Worm (Caenorhabditis elegans): ENCODE data around the gene hda-5.

hda-5 gene

ce11 chrII:11836554-11837218, 37.8 kb downstream of the hda-5 start:
- peak in 1 of 2 experiments; percentile 27 for TF ChIP-seq mdl-1 (tag; optimal IDR thresholded peaks at IDR 0.05)
- TF ChIP-seq elt-2 (tag; optimal IDR thresholded peaks at IDR 0.05), result peak; percentile 78
- TF ChIP-seq nhr-12 (tag; optimal IDR thresholded peaks at IDR 0.05), result no peak
- no peak for TF ChIP-seq efl-1 (optimal IDR thresholded peaks at IDR 0.05)
- TF ChIP-seq efl-1 (GFP tag; optimal IDR thresholded peaks at IDR 0.05 in 1 of 2), result peak in 1 of 2 experiments; percentile 76
- no peak for TF ChIP-seq isw-1 (GFP tag; IDR thresholded peaks at IDR 0.05)
- peak in 1 of 2 experiments; percentile 52 for TF ChIP-seq lin-35 (GFP tag; optimal IDR thresholded peaks at IDR 0.05)
- TF ChIP-seq unc-130 (tag; optimal IDR thresholded peaks at IDR 0.05), result no peak
- peak; percentile 40 for TF ChIP-seq nhr-90 (tag; optimal IDR thresholded peaks at IDR 0.05; ENCODE audit: poor library complexity)
- peak; percentile 83 for TF ChIP-seq lin-14 (GFP tag; optimal IDR thresholded peaks at IDR 0.05)
- no peak for TF ChIP-seq skn-1 (tag; optimal IDR thresholded peaks at IDR 0.05)
- TF ChIP-seq elt-3 (tag; optimal IDR thresholded peaks at IDR 0.05), result peak in 5 of 6 experiments; percentile 27 to 90 (median 68)
- TF ChIP-seq mef-2 (tag; optimal IDR thresholded peaks at IDR 0.05), result peak; percentile 19
- peak; percentile 73 for TF ChIP-seq nhr-71 (tag; optimal IDR thresholded peaks at IDR 0.05)
- peak; percentile 26; the same call in 1 of the 2 replicates for TF ChIP-seq grh-1 (GFP tag; IDR thresholded peaks at IDR 0.05)
- TF ChIP-seq nhr-20 (tag; optimal IDR thresholded peaks at IDR 0.05), result peak; percentile 75
- peak; percentile 52 for TF ChIP-seq tbx-2 (tag; optimal IDR thresholded peaks at IDR 0.05)
- peak; percentile 49 for TF ChIP-seq snu-23 (GFP tag; optimal IDR thresholded peaks at IDR 0.05)
- TF ChIP-seq nhr-85 (tag), result peak; percentile 98
- peak; percentile 75 for TF ChIP-seq blmp-1 (tag; optimal IDR thresholded peaks at IDR 0.05)
- no peak for TF ChIP-seq hpl-2 (GFP tag; optimal IDR thresholded peaks at IDR 0.05)
- TF ChIP-seq rnt-1 (tag; optimal IDR thresholded peaks at IDR 0.05), result no peak
- TF ChIP-seq aly-2 (tag; optimal IDR thresholded peaks at IDR 0.05), result no peak
- no peak for TF ChIP-seq mab-9 (GFP tag; IDR thresholded peaks at IDR 0.05)
- TF ChIP-seq lsy-2 (tag; optimal IDR thresholded peaks at IDR 0.05), result peak in 1 of 2 experiments; percentile 24
- TF ChIP-seq nhr-19 (GFP tag; conservative IDR thresholded peaks at IDR 0.05), result peak; percentile 62
- TF ChIP-seq ceh-82 (tag; optimal IDR thresholded peaks at IDR 0.05), result no peak

ce11 chrII:11838353-11838752, 39.5 kb downstream of the hda-5 start:
- no peak for TF ChIP-seq hpl-2 (GFP tag; optimal IDR thresholded peaks at IDR 0.05)
- TF ChIP-seq C04F5.9 (tag; optimal IDR thresholded peaks at IDR 0.05), result no peak
- peak; percentile 41 for TF ChIP-seq tbx-2 (tag; optimal IDR thresholded peaks at IDR 0.05)
- peak in 1 of 2 experiments; percentile 28 for TF ChIP-seq lsy-2 (tag; optimal IDR thresholded peaks at IDR 0.05)
- no peak for TF ChIP-seq egl-27 (tag; optimal IDR thresholded peaks at IDR 0.05)
- no peak for TF ChIP-seq grh-1 (GFP tag; IDR thresholded peaks at IDR 0.05)
- TF ChIP-seq nhr-12 (tag; optimal IDR thresholded peaks at IDR 0.05), result no peak
- no peak for TF ChIP-seq ceh-90 (tag; optimal IDR thresholded peaks at IDR 0.05)
- TF ChIP-seq pax-3 (tag; optimal IDR thresholded peaks at IDR 0.05), result no peak
- TF ChIP-seq fos-1 (tag; optimal IDR thresholded peaks at IDR 0.05), result no peak
- peak; percentile 81 for TF ChIP-seq nhr-20 (tag; optimal IDR thresholded peaks at IDR 0.05)
- no peak for TF ChIP-seq F16B12.6 (tag; optimal IDR thresholded peaks at IDR 0.05)
- TF ChIP-seq hlh-17 (GFP tag; optimal IDR thresholded peaks at IDR 0.05; ENCODE audit: borderline replicate concordance), result no peak
- TF ChIP-seq ztf-11 (tag; optimal IDR thresholded peaks at IDR 0.05), result no peak
- TF ChIP-seq swsn-7 (tag; optimal IDR thresholded peaks at IDR 0.05), result no peak
- peak; percentile 17 for TF ChIP-seq nhr-90 (tag; optimal IDR thresholded peaks at IDR 0.05; ENCODE audit: poor library complexity)
- no peak for TF ChIP-seq mab-9 (GFP tag; IDR thresholded peaks at IDR 0.05)
- TF ChIP-seq mef-2 (tag; optimal IDR thresholded peaks at IDR 0.05), result no peak
- no peak for TF ChIP-seq sptf-1 (tag; optimal IDR thresholded peaks at IDR 0.05)
- peak in 1 of 2 experiments; percentile 17 for TF ChIP-seq lin-35 (GFP tag; optimal IDR thresholded peaks at IDR 0.05)
- no peak for TF ChIP-seq elt-2 (tag; optimal IDR thresholded peaks at IDR 0.05)
- no peak for TF ChIP-seq nhr-237 (tag; optimal IDR thresholded peaks at IDR 0.05)
- TF ChIP-seq fkh-8 (tag; optimal IDR thresholded peaks at IDR 0.05), result no peak
- TF ChIP-seq pqm-1 (tag; optimal IDR thresholded peaks at IDR 0.05), result no peak
- TF ChIP-seq C34B4.2 (tag; optimal IDR thresholded peaks at IDR 0.05), result no peak
- no peak for TF ChIP-seq fkh-4 (tag; optimal IDR thresholded peaks at IDR 0.05; ENCODE audit: borderline replicate concordance)
- TF ChIP-seq unc-130 (tag; optimal IDR thresholded peaks at IDR 0.05), result no peak
- peak; percentile 80 for TF ChIP-seq lin-14 (GFP tag; optimal IDR thresholded peaks at IDR 0.05)
- no peak for TF ChIP-seq fkh-10 (GFP tag; optimal IDR thresholded peaks at IDR 0.05)
- no peak for TF ChIP-seq xbp-1 (tag; optimal IDR thresholded peaks at IDR 0.05)
- TF ChIP-seq lin-39 (tag; optimal IDR thresholded peaks at IDR 0.05), result no peak
- peak; percentile 24; the same call in 1 of the 2 replicates for TF ChIP-seq nhr-19 (GFP tag; conservative IDR thresholded peaks at IDR 0.05)
- no peak for TF ChIP-seq unc-86 (tag; optimal IDR thresholded peaks at IDR 0.05)
- TF ChIP-seq egl-13 (tag; optimal IDR thresholded peaks at IDR 0.05), result no peak
- no peak for TF ChIP-seq C16A3.4 (tag; optimal IDR thresholded peaks at IDR 0.05)
- TF ChIP-seq irx-1 (tag; optimal IDR thresholded peaks at IDR 0.05), result no peak

Data from whole organism, L1 larva.